Worm (Caenorhabditis elegans) whole organism, L1 larva: Measurements from ENCODE around the gene glp-1.
A peak's percentile ranks its signal among the peaks of the same experiment; 100 is the strongest.

Experiments
- C04F5.9 ChIP-seq: sonication (generic microtip); optimal IDR thresholded peaks from 2 replicates; lab custom pipeline; 2016; ENCODE audit warnings: missing genetic modification characterization, missing compliant biosample characterization
- C16A3.4 ChIP-seq: fragments of 150-350 bp; optimal IDR thresholded peaks from 2 replicates; lab custom pipeline; 2014; ENCODE audit warnings: missing biosample characterization, missing genetic modification characterization
- C34B4.2 ChIP-seq: sonication (generic microtip); optimal IDR thresholded peaks from 2 replicates; lab custom pipeline; 2017; ENCODE audit warnings: mild to moderate bottlenecking, missing genetic modification characterization, missing compliant biosample characterization
- F16B12.6 ChIP-seq: fragments of 150-350 bp; optimal IDR thresholded peaks from 2 replicates; lab custom pipeline; 2014; ENCODE audit warnings: missing biosample characterization, missing genetic modification characterization
- aha-1 ChIP-seq: fragments of 150-350 bp; optimal IDR thresholded peaks from 2 replicates; lab custom pipeline; 2014; ENCODE audit warnings: missing biosample characterization, missing genetic modification characterization
- aly-2 ChIP-seq: fragments of 150-350 bp; optimal IDR thresholded peaks from 2 replicates; lab custom pipeline; 2014; ENCODE audit warnings: missing biosample characterization, missing genetic modification characterization
- ama-1 ChIP-seq: fragments of 150-350 bp; optimal IDR thresholded peaks from 2 replicates; lab custom pipeline; 2014
- ceh-63 ChIP-seq: fragments of 200-800 bp; sonication (Bioruptor generic); optimal IDR thresholded peaks from 2 replicates; lab custom pipeline; 2018; ENCODE audit warnings: mild to moderate bottlenecking, missing genetic modification characterization, missing compliant biosample characterization
- ceh-82 ChIP-seq, 3 experiments: fragments of 150-350 bp in 1 of 3; sonication (generic microtip) in 2 of 3; optimal IDR thresholded peaks; 2 replicates each; lab custom pipeline; 2014 to 2017; ENCODE audit warnings: missing biosample characterization in 3 of 3, missing genetic modification characterization in 3 of 3
- ceh-90 ChIP-seq: sonication (generic microtip); optimal IDR thresholded peaks from 2 replicates; lab custom pipeline; 2016; ENCODE audit warnings: missing genetic modification characterization, missing compliant biosample characterization
- dpl-1 ChIP-seq, 3 experiments: fragments of 150-350 bp in 2 of 3; sonication (generic microtip) in 1 of 3; optimal IDR thresholded peaks; 2 replicates each; lab custom pipeline; 2014 to 2017; ENCODE audit warnings: missing biosample characterization in 3 of 3, missing genetic modification characterization in 3 of 3, missing genetic modification reagents in 3 of 3
- efl-1 ChIP-seq, 4 experiments: fragments of 150-350 bp; optimal IDR thresholded peaks in 3 of 4; peaks in 1 of 4; 1 replicate in 1 of 4; 2 replicates in 3 of 4; lab custom pipeline; 2014; ENCODE audit warnings: missing biosample characterization in 2 of 4, missing genetic modification characterization in 2 of 4, missing genetic modification reagents in 2 of 4
- efl-3 ChIP-seq: fragments of 200-800 bp; sonication (Bioruptor generic); optimal IDR thresholded peaks from 2 replicates; lab custom pipeline; 2018; ENCODE audit warnings: mild to moderate bottlenecking, missing genetic modification characterization, missing compliant biosample characterization
- elt-2 ChIP-seq: sonication (generic microtip); optimal IDR thresholded peaks from 2 replicates; lab custom pipeline; 2016; ENCODE audit warnings: missing genetic modification characterization, mild to moderate bottlenecking, inconsistent platforms, missing compliant biosample characterization, missing genetic modification reagents
- elt-3 ChIP-seq, 6 experiments: fragments of 150-350 bp in 1 of 6; sonication (generic microtip); optimal IDR thresholded peaks; 2 replicates each; lab custom pipeline; 2017 to 2018; ENCODE audit warnings: missing biosample characterization in 6 of 6, missing genetic modification characterization in 6 of 6, inconsistent platforms in 1 of 6
- fkh-4 ChIP-seq: sonication (generic microtip); optimal IDR thresholded peaks from 2 replicates; lab custom pipeline; 2016; ENCODE audit warnings: missing compliant biosample characterization, missing genetic modification characterization, borderline replicate concordance
- fkh-8 ChIP-seq: sonication (generic microtip); optimal IDR thresholded peaks from 2 replicates; lab custom pipeline; 2016; ENCODE audit warnings: mild to moderate bottlenecking, missing genetic modification characterization, missing compliant biosample characterization
- irx-1 ChIP-seq: sonication (generic microtip); optimal IDR thresholded peaks from 2 replicates; lab custom pipeline; 2016; ENCODE audit warnings: missing genetic modification characterization, missing compliant biosample characterization
- jun-1 ChIP-seq: fragments of 150-350 bp; optimal IDR thresholded peaks from 2 replicates; lab custom pipeline; 2014; ENCODE audit warnings: missing biosample characterization, missing genetic modification reagents, missing genetic modification characterization
- lin-13 ChIP-seq: fragments of 150-350 bp; optimal IDR thresholded peaks from 2 replicates; lab custom pipeline; 2014; ENCODE audit warnings: missing biosample characterization, missing genetic modification reagents, missing genetic modification characterization
- lin-35 ChIP-seq, 2 experiments: fragments of 150-350 bp; optimal IDR thresholded peaks; 2 replicates each; lab custom pipeline; 2014; ENCODE audit warnings: missing biosample characterization in 2 of 2, missing genetic modification characterization in 2 of 2, missing genetic modification reagents in 2 of 2
- lin-39 ChIP-seq: fragments of 150-350 bp; optimal IDR thresholded peaks from 2 replicates; lab custom pipeline; 2014; ENCODE audit warnings: missing biosample characterization, missing genetic modification reagents, missing genetic modification characterization
- lir-3 ChIP-seq: sonication (generic microtip); optimal IDR thresholded peaks from 2 replicates; lab custom pipeline; 2016; ENCODE audit warnings: mild to moderate bottlenecking, missing genetic modification characterization, moderate library complexity, missing compliant biosample characterization; ENCODE audit not compliant: poor library complexity
- lsy-2 ChIP-seq, 2 experiments: fragments of 150-350 bp; optimal IDR thresholded peaks; 2 replicates each; lab custom pipeline; 2014; ENCODE audit warnings: missing biosample characterization in 2 of 2, missing genetic modification characterization in 2 of 2
- mef-2 ChIP-seq: fragments of 150-350 bp; optimal IDR thresholded peaks from 2 replicates; lab custom pipeline; 2014; ENCODE audit warnings: missing biosample characterization, missing genetic modification characterization
- mep-1 ChIP-seq: fragments of 150-350 bp; optimal IDR thresholded peaks from 2 replicates; lab custom pipeline; 2014; ENCODE audit warnings: missing biosample characterization, missing genetic modification characterization
- nhr-11 ChIP-seq: fragments of 150-350 bp; optimal IDR thresholded peaks from 2 replicates; lab custom pipeline; 2014; ENCODE audit warnings: missing biosample characterization, missing genetic modification characterization
- nhr-20 ChIP-seq: sonication (generic microtip); optimal IDR thresholded peaks from 2 replicates; lab custom pipeline; 2016; ENCODE audit warnings: mild to moderate bottlenecking, missing genetic modification characterization, missing compliant biosample characterization
- nhr-237 ChIP-seq: fragments of 150-350 bp; optimal IDR thresholded peaks from 2 replicates; lab custom pipeline; 2014; ENCODE audit warnings: missing biosample characterization, missing genetic modification characterization
- nhr-28 ChIP-seq: fragments of 150-350 bp; optimal IDR thresholded peaks from 2 replicates; lab custom pipeline; 2014; ENCODE audit warnings: missing biosample characterization, missing genetic modification characterization
- nhr-47 ChIP-seq: sonication (generic microtip); optimal IDR thresholded peaks from 2 replicates; lab custom pipeline; 2016; ENCODE audit warnings: mild to moderate bottlenecking, missing genetic modification characterization, moderate library complexity, missing compliant biosample characterization
- nhr-71 ChIP-seq: sonication (generic microtip); optimal IDR thresholded peaks from 2 replicates; lab custom pipeline; 2016; ENCODE audit warnings: mild to moderate bottlenecking, missing genetic modification characterization, moderate library complexity, missing compliant biosample characterization
- nhr-77 ChIP-seq: fragments of 150-350 bp; optimal IDR thresholded peaks from 2 replicates; lab custom pipeline; 2014; ENCODE audit warnings: missing biosample characterization, missing genetic modification characterization
- nhr-90 ChIP-seq: sonication (generic microtip); optimal IDR thresholded peaks from 2 replicates; lab custom pipeline; 2016; ENCODE audit warnings: mild to moderate bottlenecking, missing genetic modification characterization, missing compliant biosample characterization; ENCODE audit not compliant: poor library complexity
- rnt-1 ChIP-seq: sonication (generic microtip); optimal IDR thresholded peaks from 2 replicates; lab custom pipeline; 2016; ENCODE audit warnings: mild to moderate bottlenecking, missing genetic modification characterization, moderate library complexity, missing compliant biosample characterization
- skn-1 ChIP-seq: fragments of 150-350 bp; optimal IDR thresholded peaks from 2 replicates; lab custom pipeline; 2014; ENCODE audit warnings: missing biosample characterization, missing genetic modification characterization
- snu-23 ChIP-seq: sonication (generic microtip); optimal IDR thresholded peaks from 2 replicates; lab custom pipeline; 2016; ENCODE audit warnings: missing genetic modification characterization, missing compliant biosample characterization
- sptf-1 ChIP-seq: fragments of 150-350 bp; optimal IDR thresholded peaks from 2 replicates; lab custom pipeline; 2014; ENCODE audit warnings: missing biosample characterization, missing genetic modification characterization
- swsn-7 ChIP-seq: sonication (generic microtip); optimal IDR thresholded peaks from 2 replicates; lab custom pipeline; 2016; ENCODE audit warnings: missing genetic modification characterization, missing compliant biosample characterization
- unc-62 ChIP-seq: fragments of 150-350 bp; optimal IDR thresholded peaks from 2 replicates; lab custom pipeline; 2014; ENCODE audit warnings: missing biosample characterization, missing genetic modification reagents, missing genetic modification characterization
- unc-86 ChIP-seq: sonication (generic microtip); optimal IDR thresholded peaks from 2 replicates; lab custom pipeline; 2016; ENCODE audit warnings: missing genetic modification characterization, missing compliant biosample characterization
- xbp-1 ChIP-seq: sonication (generic microtip); optimal IDR thresholded peaks from 2 replicates; lab custom pipeline; 2016; ENCODE audit warnings: missing genetic modification characterization, missing compliant biosample characterization
- zip-4 ChIP-seq: fragments of 200-800 bp; sonication (Bioruptor generic); optimal IDR thresholded peaks from 2 replicates; lab custom pipeline; 2018; ENCODE audit warnings: mild to moderate bottlenecking, missing genetic modification characterization, moderate library complexity, missing compliant biosample characterization

Gene glp-1

DNA sequence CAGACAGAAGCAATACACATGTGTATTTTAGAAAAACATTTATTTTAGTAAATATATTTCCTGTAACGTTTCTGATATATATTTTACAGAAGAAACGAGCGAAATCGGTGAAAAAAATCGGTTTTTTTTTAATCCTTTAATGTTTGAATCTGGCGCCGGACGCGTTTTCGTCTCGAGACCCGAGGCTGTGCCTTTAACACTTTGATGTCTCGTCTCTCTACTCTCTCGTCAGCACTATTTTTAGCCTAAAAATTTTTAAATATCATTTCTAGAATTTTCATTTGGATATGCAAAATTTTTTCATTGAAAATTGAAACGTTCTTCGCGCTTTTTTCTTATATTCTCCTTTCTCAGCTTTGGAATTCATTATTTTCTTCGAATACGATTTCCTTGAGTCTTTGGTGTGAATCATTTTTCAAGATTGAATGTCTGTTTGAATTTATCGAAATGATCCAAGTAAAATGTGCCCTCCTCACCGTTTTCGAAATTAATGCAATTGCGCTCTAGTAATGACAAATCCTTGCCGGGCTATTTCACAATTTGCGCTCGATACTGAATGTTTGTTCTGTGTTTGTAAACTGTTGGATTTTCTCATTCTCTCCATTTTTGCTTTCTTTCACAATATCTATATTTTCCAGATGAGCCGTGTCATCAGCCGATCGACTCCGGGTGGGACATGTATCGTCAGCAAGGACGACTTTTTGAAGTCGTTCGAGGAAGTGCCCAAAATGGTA is 37.5 kb upstream of the glp-1 start, which contains the start of gene cls-2:
Gene cls-2 (plus strand): TSS at position 635 of the 734 bp plus-strand sequence.
- TF ChIP-seq lsy-2 (tag; optimal IDR thresholded peaks at IDR 0.05; lab: Kevin White, UChicago): peak; percentile 5 to 42
- peak in 1 of 2 experiments; percentile 21 for TF ChIP-seq lin-35 (GFP tag; optimal IDR thresholded peaks at IDR 0.05; lab: Kevin White, UChicago)
- TF ChIP-seq C16A3.4 (tag; lab: Kevin White, UChicago): no peak
- no peak for TF ChIP-seq nhr-20 (tag; lab: Kevin White, UChicago)
- no peak for TF ChIP-seq snu-23
- TF ChIP-seq C34B4.2 (tag; lab: Kevin White, UChicago): no peak
- no peak for TF ChIP-seq aha-1 (tag; lab: Kevin White, UChicago)
- TF ChIP-seq sptf-1 (tag; lab: Kevin White, UChicago): no peak
- peak in 1 of 3 experiments; percentile 20 for TF ChIP-seq dpl-1 (GFP tag; optimal IDR thresholded peaks at IDR 0.05; lab: Kevin White, UChicago)
- TF ChIP-seq zip-4 (GFP tag; lab: Kevin White, UChicago): peak; percentile 10
- TF ChIP-seq unc-86: no peak
- no peak for TF ChIP-seq xbp-1 (tag; lab: Kevin White, UChicago)
- TF ChIP-seq irx-1: no peak
- no peak for TF ChIP-seq jun-1 (tag; lab: Kevin White, UChicago)
- TF ChIP-seq mef-2 (tag; lab: Kevin White, UChicago): no peak
- no peak for TF ChIP-seq ama-1 (lab: Kevin White, UChicago)
- no peak for TF ChIP-seq fkh-8 (tag; lab: Kevin White, UChicago)
- TF ChIP-seq ceh-82 (tag; optimal IDR thresholded peaks at IDR 0.05; lab: Kevin White, UChicago): peak in 1 of 3 experiments; percentile 56
- peak; percentile 54 for TF ChIP-seq skn-1
- no peak for TF ChIP-seq swsn-7 (tag; lab: Kevin White, UChicago)
- TF ChIP-seq efl-3 (GFP tag; lab: Kevin White, UChicago): no peak
- peak; percentile 16 for TF ChIP-seq mep-1 (tag; lab: Kevin White, UChicago)
- no peak for TF ChIP-seq nhr-47 (tag; lab: Kevin White, UChicago)
- no peak for TF ChIP-seq elt-3 (tag; optimal IDR thresholded peaks at IDR 0.05; lab: Kevin White, UChicago)
- TF ChIP-seq unc-62 (GFP tag; lab: Kevin White, UChicago): no peak
- TF ChIP-seq rnt-1: no peak
- TF ChIP-seq nhr-28 (tag; lab: Kevin White, UChicago): no peak
- no peak for TF ChIP-seq elt-2 (tag; lab: Kevin White, UChicago)
- no peak for TF ChIP-seq aly-2 (tag; lab: Kevin White, UChicago)
- TF ChIP-seq efl-1 (optimal IDR thresholded peaks at IDR 0.05; lab: Kevin White, UChicago): peak in 1 of 2 experiments; percentile 37
- TF ChIP-seq efl-1 (GFP tag; optimal IDR thresholded peaks at IDR 0.05 in 1 of 2; lab: Kevin White, UChicago): peak; percentile 7 to 43
- no peak for TF ChIP-seq lin-39 (tag; lab: Kevin White, UChicago)
- TF ChIP-seq C04F5.9 (tag; lab: Kevin White, UChicago): no peak
- no peak for TF ChIP-seq nhr-90
- no peak for TF ChIP-seq nhr-71 (tag; lab: Kevin White, UChicago)
- no peak for TF ChIP-seq ceh-90 (tag; lab: Kevin White, UChicago)
- TF ChIP-seq fkh-4 (tag; lab: Kevin White, UChicago): no peak
- TF ChIP-seq nhr-11: no peak
- no peak for TF ChIP-seq lin-13 (GFP tag; lab: Kevin White, UChicago)
- no peak for TF ChIP-seq lir-3 (tag; lab: Kevin White, UChicago)
- TF ChIP-seq nhr-237 (tag; lab: Kevin White, UChicago): no peak
- no peak for TF ChIP-seq ceh-63
- TF ChIP-seq F16B12.6 (tag; lab: Kevin White, UChicago): no peak
- no peak for TF ChIP-seq nhr-77 (tag; lab: Kevin White, UChicago)
